Fruit fly (Drosophila melanogaster): Measurements from ENCODE around the gene CG34166.
"Not testable (repeated sequence)": the region's sequence is repeated elsewhere in the genome, so short reads cannot be mapped to it uniquely, and the experiment has no call there.

The CG34166 gene

DNA sequence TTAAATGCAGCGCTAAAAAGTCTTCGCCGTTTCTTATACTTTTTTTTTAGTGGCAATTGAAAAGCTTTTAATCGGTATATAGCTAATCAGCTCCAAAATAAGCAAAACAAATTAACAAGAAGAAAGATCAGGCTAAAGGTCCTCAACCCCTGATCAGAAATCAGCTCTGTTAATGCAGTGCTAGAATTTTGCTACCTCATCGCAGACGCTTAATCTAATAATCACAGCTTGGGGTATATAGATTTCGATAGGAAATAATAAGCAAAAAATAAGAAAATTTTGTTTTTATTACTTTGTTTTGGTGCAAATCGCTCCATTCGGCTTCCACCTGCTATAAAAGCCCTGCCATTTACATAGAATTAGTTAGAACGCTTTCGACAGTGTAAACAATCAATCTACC, at the start of gene CG34166:
Gene CG34166, plus strand, starts transcription at position 301 of the 400 bp plus-strand sequence.
- TF ChIP-seq Ets98B, CG32121, rn (GFP tag; IDR thresholded peaks at IDR 0.05): not testable (repeated sequence)

DNA sequence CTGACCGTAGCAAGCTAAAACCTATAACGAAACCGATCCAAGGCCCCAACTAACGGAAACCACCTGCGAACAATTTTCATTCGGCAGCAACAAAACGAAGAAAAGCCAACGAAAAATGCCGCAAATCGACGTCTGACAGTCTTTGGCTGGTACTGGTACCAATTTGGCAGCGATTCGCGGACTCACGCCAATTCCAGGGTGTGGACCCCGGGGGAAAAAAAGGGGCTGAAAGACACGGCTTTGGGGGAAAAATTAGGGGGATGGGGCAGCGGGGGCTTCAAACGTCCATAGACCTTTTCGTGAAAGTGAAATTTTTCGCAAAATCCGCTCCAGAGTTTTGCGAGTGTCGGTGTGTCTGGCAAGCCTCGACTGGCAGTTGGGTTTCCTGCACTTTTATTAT, 49.4 kb upstream of the CG34166 start:
- TF ChIP-seq CG9948 (tag; optimal IDR thresholded peaks at IDR 0.05) (no peak), CG8301 (tag; optimal IDR thresholded peaks at IDR 0.05) (no peak), CG32121 (GFP tag; IDR thresholded peaks at IDR 0.05) (no peak), CG4496 (GFP tag; IDR thresholded peaks at IDR 0.05) (peak; percentile 56; the same call in 1 of the 3 replicates), CG13204 (GFP tag; optimal IDR thresholded peaks at IDR 0.05) (no peak), CG10348 (GFP tag; IDR thresholded peaks at IDR 0.05) (no peak), CG8159 (tag; optimal IDR thresholded peaks at IDR 0.05) (no peak), CG12605 (GFP tag; IDR thresholded peaks at IDR 0.05) (no peak), D1 (tag; optimal IDR thresholded peaks at IDR 0.05) (no peak), Ets98B (GFP tag; IDR thresholded peaks at IDR 0.05) (peak; percentile 13; the same call in 1 of the 2 replicates), CG34367 (tag; optimal IDR thresholded peaks at IDR 0.05) (no peak), CG15710 (tag; optimal IDR thresholded peaks at IDR 0.05) (no peak), gl (tag; optimal IDR thresholded peaks at IDR 0.05) (no peak), fd96Ca (GFP tag; IDR thresholded peaks at IDR 0.05) (0 out of 3 replicates have a peak, but pooled peaks have one; percentile 24), Pif1A (GFP tag; optimal IDR thresholded peaks at IDR 0.05) (no peak), rn (GFP tag; IDR thresholded peaks at IDR 0.05) (no peak), CG14655 (GFP tag; optimal IDR thresholded peaks at IDR 0.05) (no peak), Pif1B (GFP tag; optimal IDR thresholded peaks at IDR 0.05) (no peak), Snoo (tag; optimal IDR thresholded peaks at IDR 0.05) (no peak), CG17806 (tag; optimal IDR thresholded peaks at IDR 0.05) (no peak), EcR (GFP tag; optimal IDR thresholded peaks at IDR 0.05) (no peak)

DNA sequence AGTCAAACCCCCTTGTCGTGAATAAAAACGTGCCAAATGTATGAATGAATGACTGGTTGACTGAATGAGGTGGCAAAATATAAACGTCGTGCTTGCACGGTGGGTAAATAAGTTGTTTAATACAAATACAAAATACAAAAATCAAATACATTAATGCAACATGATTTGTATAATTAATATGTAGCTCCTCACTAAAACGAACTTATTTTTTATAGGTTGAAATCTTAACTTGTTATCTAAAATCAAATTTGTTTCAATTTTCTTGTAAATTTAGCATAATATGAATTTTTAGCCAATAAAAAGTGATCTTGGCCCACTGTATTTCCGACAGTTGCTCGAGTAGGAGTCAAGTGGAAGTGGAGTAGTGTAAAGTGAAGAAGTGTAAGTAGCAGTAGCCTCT, 45.1 kb upstream of the CG34166 start:
- TF ChIP-seq CG9948 (tag; optimal IDR thresholded peaks at IDR 0.05) (peak; percentile 2), CG13204 (GFP tag; optimal IDR thresholded peaks at IDR 0.05) (no peak), CG34367 (tag; optimal IDR thresholded peaks at IDR 0.05) (no peak), Snoo (tag; optimal IDR thresholded peaks at IDR 0.05) (no peak), CG17806 (tag; optimal IDR thresholded peaks at IDR 0.05) (peak; percentile 4), Pif1B (GFP tag; optimal IDR thresholded peaks at IDR 0.05) (peak; percentile 5), Ets98B (GFP tag; IDR thresholded peaks at IDR 0.05) (no peak), rn (GFP tag; IDR thresholded peaks at IDR 0.05) (no peak), CG8159 (tag; optimal IDR thresholded peaks at IDR 0.05) (peak; percentile 22), CG15710 (tag; optimal IDR thresholded peaks at IDR 0.05) (peak; percentile 15), CG8301 (tag; optimal IDR thresholded peaks at IDR 0.05) (peak; percentile 42), CG14655 (GFP tag; optimal IDR thresholded peaks at IDR 0.05) (peak; percentile 16), Pif1A (GFP tag; optimal IDR thresholded peaks at IDR 0.05) (peak; percentile 27)

DNA sequence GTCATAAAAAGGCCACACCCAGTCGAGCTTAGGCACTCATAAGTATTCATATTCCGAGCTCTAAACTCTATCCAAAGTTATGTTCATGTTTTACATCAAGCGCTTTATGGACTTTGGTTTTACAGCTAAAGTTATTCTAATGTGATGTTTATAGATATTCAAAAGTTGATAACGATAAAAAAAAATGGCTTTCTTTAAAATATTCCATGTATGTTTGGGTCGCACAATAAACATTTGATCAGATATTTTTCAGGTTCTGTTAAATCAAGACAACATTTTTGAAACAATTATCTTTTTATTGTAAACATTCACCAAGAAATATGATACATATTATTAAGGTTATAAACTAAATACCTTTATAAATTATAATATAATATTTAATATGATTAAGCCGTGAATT, 44.0 kb upstream of the CG34166 start:
- no peak for TF ChIP-seq CG14655 (GFP tag; optimal IDR thresholded peaks at IDR 0.05)
- no peak for TF ChIP-seq CG13204 (GFP tag; optimal IDR thresholded peaks at IDR 0.05)
- no peak for TF ChIP-seq CG4496 (GFP tag; IDR thresholded peaks at IDR 0.05)
- no peak for TF ChIP-seq gl (tag; optimal IDR thresholded peaks at IDR 0.05)
- TF ChIP-seq Snoo (tag; optimal IDR thresholded peaks at IDR 0.05), result no peak
- no peak for TF ChIP-seq CG32121 (GFP tag; IDR thresholded peaks at IDR 0.05)
- TF ChIP-seq CG8159 (tag; optimal IDR thresholded peaks at IDR 0.05), result no peak
- no peak for TF ChIP-seq CG17806 (tag; optimal IDR thresholded peaks at IDR 0.05)
- TF ChIP-seq CG10348 (GFP tag; IDR thresholded peaks at IDR 0.05), result no peak
- no peak for TF ChIP-seq Ets98B (GFP tag; IDR thresholded peaks at IDR 0.05)
- TF ChIP-seq EcR (GFP tag; optimal IDR thresholded peaks at IDR 0.05), result no peak
- no peak for TF ChIP-seq CG8301 (tag; optimal IDR thresholded peaks at IDR 0.05)
- no peak for TF ChIP-seq Pif1A (GFP tag; optimal IDR thresholded peaks at IDR 0.05)
- no peak for TF ChIP-seq CG9948 (tag; optimal IDR thresholded peaks at IDR 0.05)
- TF ChIP-seq CG34367 (tag; optimal IDR thresholded peaks at IDR 0.05), result no peak
- TF ChIP-seq fd96Ca (GFP tag; IDR thresholded peaks at IDR 0.05), result no peak
- TF ChIP-seq CG12605 (GFP tag; IDR thresholded peaks at IDR 0.05), result no peak
- TF ChIP-seq rn (GFP tag; IDR thresholded peaks at IDR 0.05), result no peak
- no peak for TF ChIP-seq Pif1B (GFP tag; optimal IDR thresholded peaks at IDR 0.05)
- no peak for TF ChIP-seq D1 (tag; optimal IDR thresholded peaks at IDR 0.05)

DNA sequence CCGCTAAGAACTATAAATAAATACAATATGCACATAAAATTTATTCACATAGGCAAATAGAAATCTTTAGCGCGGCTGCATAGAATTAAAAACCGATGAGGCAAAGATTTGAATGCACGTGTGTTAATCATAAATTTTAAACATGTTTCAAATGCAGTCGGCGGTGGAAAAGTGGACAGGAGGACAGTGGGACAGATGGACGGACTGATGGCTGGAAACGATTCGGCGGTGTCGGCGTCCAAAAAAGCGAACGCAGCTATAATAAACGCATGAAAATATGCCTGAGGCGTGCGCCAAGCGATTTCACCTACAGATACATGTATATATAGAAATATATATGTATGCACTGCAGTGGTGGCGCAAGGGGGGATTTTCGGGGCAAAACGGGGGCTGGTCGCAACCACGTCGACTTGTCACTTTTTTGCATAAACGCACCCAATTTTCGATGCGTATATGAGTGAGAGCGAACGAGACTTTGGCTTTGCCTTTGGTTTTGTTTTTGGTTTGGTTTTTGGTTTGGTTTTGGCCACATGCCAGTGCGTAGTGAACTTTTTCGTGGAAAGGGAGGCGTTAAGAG, 43.4 kb upstream of the CG34166 start:
- no peak for TF ChIP-seq CG8159 (tag; optimal IDR thresholded peaks at IDR 0.05)
- TF ChIP-seq D1 (tag; optimal IDR thresholded peaks at IDR 0.05), result no peak
- TF ChIP-seq CG10348 (GFP tag; IDR thresholded peaks at IDR 0.05), result no peak
- TF ChIP-seq CG15710 (tag; optimal IDR thresholded peaks at IDR 0.05), result no peak
- peak; percentile 20; the same call in 1 of the 2 replicates for TF ChIP-seq Ets98B (GFP tag; IDR thresholded peaks at IDR 0.05)
- TF ChIP-seq CG32121 (GFP tag; IDR thresholded peaks at IDR 0.05), result peak; percentile 74
- 0 out of 3 replicates have a peak, but pooled peaks have one; percentile 27 for TF ChIP-seq CG4496 (GFP tag; IDR thresholded peaks at IDR 0.05)

DNA sequence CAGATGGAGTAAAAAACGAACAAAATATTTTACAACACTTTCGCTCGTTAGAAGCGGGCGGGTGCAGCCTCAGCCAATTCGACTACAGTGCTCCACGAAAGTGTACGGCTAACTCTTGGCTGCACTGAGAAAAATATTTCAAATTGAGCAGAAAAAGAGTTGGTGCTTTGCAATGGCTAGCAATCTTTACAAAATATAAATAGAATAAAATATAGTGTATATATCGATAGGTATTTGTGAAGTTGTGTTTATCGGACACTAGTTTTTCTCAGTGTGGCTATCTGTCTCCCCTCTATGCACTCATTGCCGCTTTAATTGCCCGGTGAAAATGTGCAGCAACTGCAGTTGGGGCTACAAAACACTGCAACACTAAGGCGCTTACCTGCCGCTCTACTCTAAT, 41.5 kb upstream of the CG34166 start:
- TF ChIP-seq CG17806 (tag; optimal IDR thresholded peaks at IDR 0.05) (no peak), CG15710 (tag; optimal IDR thresholded peaks at IDR 0.05) (no peak), CG34367 (tag; optimal IDR thresholded peaks at IDR 0.05) (no peak), Snoo (tag; optimal IDR thresholded peaks at IDR 0.05) (no peak), Pif1B (GFP tag; optimal IDR thresholded peaks at IDR 0.05) (no peak), gl (tag; optimal IDR thresholded peaks at IDR 0.05) (no peak), CG8301 (tag; optimal IDR thresholded peaks at IDR 0.05) (no peak), Pif1A (GFP tag; optimal IDR thresholded peaks at IDR 0.05) (peak; percentile 55), CG14655 (GFP tag; optimal IDR thresholded peaks at IDR 0.05) (no peak), CG12605 (GFP tag; IDR thresholded peaks at IDR 0.05) (peak; percentile 65), rn (GFP tag; IDR thresholded peaks at IDR 0.05) (no peak), Ets98B (GFP tag; IDR thresholded peaks at IDR 0.05) (no peak), CG4496 (GFP tag; IDR thresholded peaks at IDR 0.05) (no peak), EcR (GFP tag; optimal IDR thresholded peaks at IDR 0.05) (no peak), CG10348 (GFP tag; IDR thresholded peaks at IDR 0.05) (peak; percentile 60), D1 (tag; optimal IDR thresholded peaks at IDR 0.05) (no peak), CG32121 (GFP tag; IDR thresholded peaks at IDR 0.05) (no peak), fd96Ca (GFP tag; IDR thresholded peaks at IDR 0.05) (no peak), CG13204 (GFP tag; optimal IDR thresholded peaks at IDR 0.05) (no peak), CG8159 (tag; optimal IDR thresholded peaks at IDR 0.05) (no peak), CG9948 (tag; optimal IDR thresholded peaks at IDR 0.05) (no peak)

Measured in whole organism, pupa.